In the genomic region with DNA sequence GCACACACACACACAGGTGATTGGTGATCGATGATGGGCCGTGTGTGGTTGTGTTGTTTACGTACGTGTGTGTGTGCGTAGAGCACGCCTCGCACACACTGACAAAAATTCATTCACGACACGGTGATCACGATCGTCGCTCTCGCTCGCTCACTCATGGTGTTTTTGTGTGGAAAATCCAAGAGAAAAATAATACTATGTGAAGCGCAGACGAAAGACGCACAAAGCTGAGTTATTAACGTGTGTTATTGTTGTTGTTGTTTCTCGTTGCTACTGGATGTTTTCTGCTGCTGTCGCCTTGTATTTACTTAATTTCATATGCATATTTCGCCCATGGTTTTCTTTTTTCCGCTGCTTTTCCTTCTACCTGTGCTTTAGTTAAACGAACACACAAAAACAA, we compare ENCODE assay signal across 2 fruit fly cellular contexts.
TF ChIP-seq lines count a peak whose summit lies in the region.

No protein-coding gene starts in this region.

TF ChIP-seq in whole organism, embryonic, 481 proteins besides CTCF, POLR2A, EP300 and RAD21 (continued from another document):
- TF ChIP-seq CG8290 (GFP tag; optimal IDR thresholded peaks at IDR 0.05; lab: Kevin White, UChicago) (no peak), CG8290 (tag; optimal IDR thresholded peaks at IDR 0.05; lab: Kevin White, UChicago) (peak in 1 of 2 experiments; percentile 52), CG8478 (optimal IDR thresholded peaks at IDR 0.05; lab: Kevin White, UChicago) (peak; percentile 91), abd-A (tag; optimal IDR thresholded peaks at IDR 0.05; lab: Kevin White, UChicago) (peak; percentile 6), NK7.1 (GFP tag; optimal IDR thresholded peaks at IDR 0.05; lab: Kevin White, UChicago) (peak; percentile 1), Med (GFP tag; lab: Kevin White, UChicago) (peak; percentile 53), sens (GFP tag; lab: Kevin White, UChicago) (peak; percentile 82), Aef1 (GFP tag; IDR thresholded peaks at IDR 0.05; lab: Robert Waterston, UW) (peak; percentile 34; the same call in 1 of the 3 replicates), sug (tag; optimal IDR thresholded peaks at IDR 0.05; lab: Kevin White, UChicago) (peak; percentile 16), ci (GFP tag; IDR thresholded peaks at IDR 0.05; lab: Robert Waterston, UW) (peak; percentile 50; the same call in 1 of the 3 replicates), CG33557 (GFP tag; optimal IDR thresholded peaks at IDR 0.05; lab: Kevin White, UChicago) (no peak), Opbp (GFP tag; IDR thresholded peaks at IDR 0.05; lab: Robert Waterston, UW; ENCODE audit: partially characterized antibody) (0 out of 3 replicates have a peak, but pooled peaks have one; percentile 3), Trl (optimal IDR thresholded peaks at IDR 0.05; lab: Kevin White, UChicago) (peak in 1 of 2 experiments; percentile 60), Trl (GFP tag; optimal IDR thresholded peaks at IDR 0.05; lab: Kevin White, UChicago) (no peak), Side (GFP tag; optimal IDR thresholded peaks at IDR 0.05; lab: Kevin White, UChicago) (no peak), CG15269 (tag; optimal IDR thresholded peaks at IDR 0.05; lab: Kevin White, UChicago) (no peak), cg (GFP tag; optimal IDR thresholded peaks at IDR 0.05; lab: Kevin White, UChicago) (peak; percentile 97), lola (GFP tag; optimal IDR thresholded peaks at IDR 0.05; lab: Kevin White, UChicago) (peak in 1 of 3 experiments; percentile 58), CG13775 (GFP tag; optimal IDR thresholded peaks at IDR 0.05; lab: Kevin White, UChicago) (peak; percentile 3), lab (GFP tag; optimal IDR thresholded peaks at IDR 0.05; lab: Kevin White, UChicago) (peak; percentile 38), zf30C (GFP tag; optimal IDR thresholded peaks at IDR 0.05; lab: Kevin White, UChicago) (peak; percentile 61), kah (GFP tag; optimal IDR thresholded peaks at IDR 0.05; lab: Kevin White, UChicago) (no peak), Ets97D (GFP tag; optimal IDR thresholded peaks at IDR 0.05; lab: Kevin White, UChicago) (no peak), Sry-β (GFP tag; optimal IDR thresholded peaks at IDR 0.05; lab: Kevin White, UChicago) (no peak), HmgZ (tag; optimal IDR thresholded peaks at IDR 0.05; lab: Kevin White, UChicago) (peak; percentile 32), HLHmδ (GFP tag; optimal IDR thresholded peaks at IDR 0.05; lab: Kevin White, UChicago) (peak; percentile 62), CG11504 (tag; optimal IDR thresholded peaks at IDR 0.05; lab: Kevin White, UChicago) (peak; percentile 52), BEAF-32 (GFP tag; optimal IDR thresholded peaks at IDR 0.05; lab: Kevin White, UChicago) (peak; percentile 44), chinmo (GFP tag; IDR thresholded peaks at IDR 0.05; lab: Robert Waterston, UW; ENCODE audit: partially characterized antibody) (no peak), amos (GFP tag; IDR thresholded peaks at IDR 0.05; lab: Robert Waterston, UW; ENCODE audit: partially characterized antibody) (peak; percentile 42; the same call in 1 of the 2 replicates), h (optimal IDR thresholded peaks at IDR 0.05; lab: Kevin White, UChicago) (no peak), maf-S (GFP tag; optimal IDR thresholded peaks at IDR 0.05; lab: Kevin White, UChicago) (no peak), mirr (GFP tag; optimal IDR thresholded peaks at IDR 0.05; lab: Kevin White, UChicago) (peak; percentile 23), CG3838 (GFP tag; optimal IDR thresholded peaks at IDR 0.05; lab: Kevin White, UChicago) (no peak), CG8924 (tag; optimal IDR thresholded peaks at IDR 0.05; lab: Kevin White, UChicago) (peak; percentile 43), chm (GFP tag; IDR thresholded peaks at IDR 0.05; lab: Robert Waterston, UW) (peak; percentile 36; the same call in 1 of the 2 replicates)

TF ChIP-seq in whole organism, prepupa, 60 proteins besides CTCF, POLR2A, EP300 and RAD21 (continued from another document):
- TF ChIP-seq fd85E (GFP tag; optimal IDR thresholded peaks at IDR 0.05; lab: Kevin White, UChicago) (no peak), CG6163 (GFP tag; IDR thresholded peaks at IDR 0.05; lab: Robert Waterston, UW) (peak; percentile 53; the same call in 1 of the 3 replicates), svp (GFP tag; lab: Kevin White, UChicago) (peak; percentile 59), fd59A (GFP tag; optimal IDR thresholded peaks at IDR 0.05; lab: Kevin White, UChicago) (no peak), Sox14 (GFP tag; optimal IDR thresholded peaks at IDR 0.05; lab: Kevin White, UChicago) (peak; percentile 38), Eip75B (GFP tag; optimal IDR thresholded peaks at IDR 0.05; lab: Kevin White, UChicago) (no peak), Hr38 (GFP tag; optimal IDR thresholded peaks at IDR 0.05; lab: Kevin White, UChicago) (no peak), acj6 (GFP tag; optimal IDR thresholded peaks at IDR 0.05; lab: Kevin White, UChicago) (no peak), lz (GFP tag; optimal IDR thresholded peaks at IDR 0.05; lab: Kevin White, UChicago) (no peak), Met (GFP tag; optimal IDR thresholded peaks at IDR 0.05; lab: Kevin White, UChicago) (no peak), esn (GFP tag; optimal IDR thresholded peaks at IDR 0.05; lab: Kevin White, UChicago) (no peak), Blimp-1 (GFP tag; optimal IDR thresholded peaks at IDR 0.05; lab: Kevin White, UChicago) (no peak), fkh (GFP tag; optimal IDR thresholded peaks at IDR 0.05; lab: Kevin White, UChicago) (peak; percentile 93)
